Fruit fly (Drosophila melanogaster): Measurements from ENCODE around the gene Naa60.

- no peak for TF ChIP-seq CG32121 (GFP tag; IDR thresholded peaks at IDR 0.05)
- no peak for TF ChIP-seq CG9948 (tag; optimal IDR thresholded peaks at IDR 0.05)
- TF ChIP-seq Ets98B (GFP tag; IDR thresholded peaks at IDR 0.05), result no peak
- no peak for TF ChIP-seq CG34367 (tag; optimal IDR thresholded peaks at IDR 0.05)
- TF ChIP-seq D1 (tag; optimal IDR thresholded peaks at IDR 0.05), result no peak
- no peak for TF ChIP-seq EcR (GFP tag; optimal IDR thresholded peaks at IDR 0.05)
- TF ChIP-seq CG12605 (GFP tag; IDR thresholded peaks at IDR 0.05), result no peak
- no peak for TF ChIP-seq gl (tag; optimal IDR thresholded peaks at IDR 0.05)
- TF ChIP-seq CG17806 (tag; optimal IDR thresholded peaks at IDR 0.05), result no peak
- no peak for TF ChIP-seq CG10348 (GFP tag; IDR thresholded peaks at IDR 0.05)
- no peak for TF ChIP-seq Pif1B (GFP tag; optimal IDR thresholded peaks at IDR 0.05)
- TF ChIP-seq CG13204 (GFP tag; optimal IDR thresholded peaks at IDR 0.05), result no peak
Observed at dm6 chr3L:9695242-9695641, 31.5 kb upstream of the Naa60 start.
